Fruit fly (Drosophila melanogaster): ENCODE measurements around the gene CG10237.
A peak's percentile ranks its signal among the peaks of the same experiment; 100 is the strongest.

The CG10237 gene

dm6 chr2L:19416602-19417497 is 25.7 kb downstream of the CG10237 start, which contains the start of gene Lectin-galC1 (continued):
- TF ChIP-seq CG9797 (GFP tag; optimal IDR thresholded peaks at IDR 0.05) (no peak), CG15011 (GFP tag; optimal IDR thresholded peaks at IDR 0.05) (peak; percentile 68), CG8281 (tag; optimal IDR thresholded peaks at IDR 0.05) (no peak), slp2 (GFP tag; optimal IDR thresholded peaks at IDR 0.05) (peak; percentile 73), H15 (GFP tag; IDR thresholded peaks at IDR 0.05) (peak; percentile 76), CG15514 (GFP tag; optimal IDR thresholded peaks at IDR 0.05) (peak; percentile 63), zf30C (GFP tag; optimal IDR thresholded peaks at IDR 0.05) (peak; percentile 84), CG4617 (GFP tag; optimal IDR thresholded peaks at IDR 0.05; ENCODE audit: borderline replicate concordance) (peak; percentile 70), CG17186 (GFP tag; optimal IDR thresholded peaks at IDR 0.05) (peak; percentile 76), CG1832 (GFP tag; optimal IDR thresholded peaks at IDR 0.05) (no peak), CG8290 (GFP tag; optimal IDR thresholded peaks at IDR 0.05) (peak; percentile 64), CG8290 (tag; optimal IDR thresholded peaks at IDR 0.05) (peak in 1 of 2 experiments; percentile 61), Oaz (GFP tag; IDR thresholded peaks at IDR 0.05) (peak; percentile 78), Pdp1 (GFP tag; optimal IDR thresholded peaks at IDR 0.05) (peak; percentile 87 to 90), CG10366 (GFP tag; IDR thresholded peaks at IDR 0.05) (peak; percentile 85), CG12744 (GFP tag; optimal IDR thresholded peaks at IDR 0.05) (peak; percentile 79), emc (GFP tag; optimal IDR thresholded peaks at IDR 0.05) (peak; percentile 72), pfk (GFP tag; optimal IDR thresholded peaks at IDR 0.05) (peak; percentile 62), Dip2 (GFP tag; IDR thresholded peaks at IDR 0.05) (no peak), CG6175 (GFP tag; IDR thresholded peaks at IDR 0.05) (no peak), bab2 (GFP tag; optimal IDR thresholded peaks at IDR 0.05) (peak; percentile 86), hkb (optimal IDR thresholded peaks at IDR 0.05) (no peak), hkb (GFP tag; IDR thresholded peaks at IDR 0.05) (peak; percentile 87), Sry-β (GFP tag; optimal IDR thresholded peaks at IDR 0.05) (no peak), gt (GFP tag; IDR thresholded peaks at IDR 0.05) (peak; percentile 54; the same call in 1 of the 2 replicates), lov (optimal IDR thresholded peaks at IDR 0.05) (no peak), lov (GFP tag; IDR thresholded peaks at IDR 0.05) (peak; percentile 77; the same call in 2 of the 3 replicates), esg (GFP tag; conservative IDR thresholded peaks at IDR 0.05) (peak; percentile 75), cwo (GFP tag; optimal IDR thresholded peaks at IDR 0.05) (peak; percentile 65), dan (GFP tag; IDR thresholded peaks at IDR 0.05) (peak; percentile 65; the same call in 1 of the 2 replicates), CG15479 (GFP tag; optimal IDR thresholded peaks at IDR 0.05) (no peak), CG43689 (GFP tag; IDR thresholded peaks at IDR 0.05) (peak; percentile 58), CG12391 (tag; optimal IDR thresholded peaks at IDR 0.05) (peak; percentile 89), dysf (GFP tag; IDR thresholded peaks at IDR 0.05) (peak; percentile 89), fd3F (GFP tag; optimal IDR thresholded peaks at IDR 0.05) (peak; percentile 76)

dm6 chr2L:19415859-19416258 is 26.7 kb downstream of the CG10237 start:
- TF ChIP-seq amos (GFP tag; IDR thresholded peaks at IDR 0.05; ENCODE audit: partially characterized antibody) (no peak), CG11504 (tag; optimal IDR thresholded peaks at IDR 0.05) (peak; percentile 10), pita (GFP tag; optimal IDR thresholded peaks at IDR 0.05) (no peak), sob (GFP tag; IDR thresholded peaks at IDR 0.05) (no peak), crol (GFP tag; IDR thresholded peaks at IDR 0.05) (no peak), sens-2 (GFP tag; IDR thresholded peaks at IDR 0.05) (no peak), Hr78 (GFP tag; optimal IDR thresholded peaks at IDR 0.05) (no peak), CG1024 (GFP tag; IDR thresholded peaks at IDR 0.05) (no peak), CG12219 (GFP tag; optimal IDR thresholded peaks at IDR 0.05) (no peak), br (optimal IDR thresholded peaks at IDR 0.05) (no peak), en (GFP tag; optimal IDR thresholded peaks at IDR 0.05) (no peak), grn (GFP tag; optimal IDR thresholded peaks at IDR 0.05) (no peak), slou (GFP tag; optimal IDR thresholded peaks at IDR 0.05) (no peak), row (GFP tag; IDR thresholded peaks at IDR 0.05) (peak; percentile 28; the same call in 1 of the 3 replicates), hb (GFP tag; IDR thresholded peaks at IDR 0.05; ENCODE audit: partially characterized antibody) (no peak), CG14710 (tag; optimal IDR thresholded peaks at IDR 0.05) (no peak), Fer2 (tag; optimal IDR thresholded peaks at IDR 0.05) (no peak)
